Fruit fly (Drosophila melanogaster) whole organism, embryonic: ENCODE data around the gene eIF4E6.

Experiments used
- ATbp ChIP-seq: fragments of 200-800 bp; sonication (Bioruptor generic); optimal IDR thresholded peaks from 2 replicates; lab custom pipeline; 2017; ENCODE audit warnings: missing biosample characterization, mild to moderate bottlenecking, missing genetic modification characterization, missing genetic modification reagents
- Ada2b ChIP-seq: fragments of 200-800 bp; sonication (Bioruptor generic); IDR thresholded peaks from 2 replicates; pipeline ENCODE4 v1.3.6; 2022; ENCODE audit warnings: missing biosample characterization, missing genetic modification characterization
- BEAF-32 ChIP-seq: fragments of 200-800 bp; sonication (Bioruptor generic); optimal IDR thresholded peaks from 3 replicates; lab custom pipeline; 2017; ENCODE audit warnings: missing biosample characterization, missing genetic modification characterization, mild to moderate bottlenecking, moderate library complexity, missing genetic modification reagents
- CG12155 ChIP-seq: fragments of 200-800 bp; sonication (Bioruptor generic); optimal IDR thresholded peaks from 3 replicates; lab custom pipeline; 2016; ENCODE audit warnings: missing biosample characterization, missing genetic modification characterization
- CG12391 ChIP-seq: fragments of 200-800 bp; sonication (Bioruptor generic); optimal IDR thresholded peaks from 3 replicates; lab custom pipeline; 2018; ENCODE audit warnings: missing biosample characterization, mild to moderate bottlenecking, missing genetic modification characterization, moderate library complexity
- CG12769 ChIP-seq: fragments of 200-800 bp; sonication (Bioruptor generic); optimal IDR thresholded peaks from 2 replicates; lab custom pipeline; 2019; ENCODE audit warnings: missing biosample characterization, mild to moderate bottlenecking, missing genetic modification characterization, moderate library complexity
- CG14050 ChIP-seq: fragments of 200-800 bp; sonication (Bioruptor generic); IDR thresholded peaks from 3 replicates; pipeline ENCODE4 v1.3.6; 2022; ENCODE audit warnings: missing biosample characterization, missing genetic modification characterization
- CG15514 ChIP-seq: fragments of 200-800 bp; sonication (Bioruptor generic); optimal IDR thresholded peaks from 3 replicates; lab custom pipeline; 2017; ENCODE audit warnings: missing biosample characterization, missing genetic modification characterization, mild to moderate bottlenecking, moderate library complexity, missing genetic modification reagents
- CG17802 ChIP-seq: fragments of 200-800 bp; sonication (Bioruptor generic); optimal IDR thresholded peaks from 2 replicates; lab custom pipeline; 2018; ENCODE audit warnings: missing biosample characterization, mild to moderate bottlenecking, missing genetic modification characterization, moderate library complexity
- CG18599 ChIP-seq: fragments of 200-800 bp; sonication (Bioruptor generic); optimal IDR thresholded peaks from 3 replicates; lab custom pipeline; 2017; ENCODE audit warnings: missing biosample characterization, missing genetic modification characterization, mild to moderate bottlenecking, moderate library complexity, missing genetic modification reagents
- CG18619 ChIP-seq: fragments of 200-800 bp; sonication (Bioruptor generic); optimal IDR thresholded peaks from 3 replicates; lab custom pipeline; 2017; ENCODE audit warnings: missing biosample characterization, mild to moderate bottlenecking, missing genetic modification characterization
- CG32532 ChIP-seq: fragments of 200-800 bp; sonication (Bioruptor generic); IDR thresholded peaks from 2 replicates; pipeline ENCODE4 v1.3.6; 2022; ENCODE audit warnings: missing biosample characterization, missing genetic modification characterization
- CG34376 ChIP-seq: fragments of 200-800 bp; sonication (Bioruptor generic); optimal IDR thresholded peaks from 2 replicates; lab custom pipeline; 2018; ENCODE audit warnings: missing biosample characterization, mild to moderate bottlenecking, missing genetic modification characterization
- CG34422 ChIP-seq: fragments of 200-800 bp; sonication (Bioruptor generic); IDR thresholded peaks from 3 replicates; pipeline ENCODE4 v1.3.6; 2022; ENCODE audit warnings: missing biosample characterization, missing genetic modification characterization
- CG3726 ChIP-seq: fragments of 200-800 bp; sonication (Bioruptor generic); IDR thresholded peaks from 3 replicates; pipeline ENCODE4, ENCODE4 v1.3.6; 2022; ENCODE audit warnings: missing biosample characterization, missing genetic modification characterization
- CG3995 ChIP-seq: fragments of 200-800 bp; sonication (Bioruptor generic); optimal IDR thresholded peaks from 3 replicates; lab custom pipeline; 2016; ENCODE audit warnings: missing biosample characterization, missing genetic modification characterization
- CG4707 ChIP-seq: fragments of 200-800 bp; sonication (Bioruptor generic); optimal IDR thresholded peaks from 2 replicates; lab custom pipeline; 2018; ENCODE audit warnings: missing biosample characterization, mild to moderate bottlenecking, missing genetic modification characterization, moderate library complexity
- CG4730 ChIP-seq: fragments of 200-800 bp; sonication (Bioruptor generic); IDR thresholded peaks from 2 replicates; pipeline ENCODE4 v1.3.6; 2022; ENCODE audit warnings: missing biosample characterization, missing genetic modification characterization
- CG4854 ChIP-seq: fragments of 200-800 bp; sonication (Bioruptor generic); optimal IDR thresholded peaks from 2 replicates; lab custom pipeline; 2016; ENCODE audit warnings: missing biosample characterization, missing genetic modification characterization, inconsistent platforms
- CG6813 ChIP-seq: fragments of 200-800 bp; sonication (Bioruptor generic); optimal IDR thresholded peaks from 2 replicates; lab custom pipeline; 2017; ENCODE audit warnings: missing biosample characterization, missing genetic modification characterization, mild to moderate bottlenecking, moderate library complexity, missing genetic modification reagents
- CG8290 ChIP-seq, 3 experiments: fragments of 200-800 bp; sonication (Bioruptor generic); optimal IDR thresholded peaks; 2 replicates each; lab custom pipeline; 2016 to 2019; ENCODE audit warnings: missing biosample characterization in 3 of 3, missing genetic modification characterization in 3 of 3, mild to moderate bottlenecking in 2 of 3, moderate library complexity in 1 of 3
- CHES-1-like ChIP-seq: fragments of 200-800 bp; sonication (Bioruptor generic); optimal IDR thresholded peaks from 2 replicates; lab custom pipeline; 2016; ENCODE audit warnings: missing biosample characterization, missing genetic modification characterization
- CrebB ChIP-seq: fragments of 200-800 bp; sonication (Bioruptor generic); optimal IDR thresholded peaks from 3 replicates; lab custom pipeline; 2018; ENCODE audit warnings: missing biosample characterization, mild to moderate bottlenecking, missing genetic modification characterization
- Dfd ChIP-seq, 2 experiments: fragments of >200 bp; optimal IDR thresholded peaks; 2 replicates each; lab custom pipeline; 2017; ENCODE audit warnings: missing biosample characterization in 2 of 2, missing genetic modification characterization in 2 of 2
- E2f2 ChIP-seq: fragments of 200-800 bp; sonication (Bioruptor generic); IDR thresholded peaks from 2 replicates; pipeline ENCODE4 v1.3.6; 2022; ENCODE audit warnings: missing biosample characterization, missing genetic modification characterization
- HmgZ ChIP-seq: fragments of 200-800 bp; sonication (Bioruptor generic); optimal IDR thresholded peaks from 2 replicates; lab custom pipeline; 2018; ENCODE audit warnings: missing biosample characterization, mild to moderate bottlenecking, missing genetic modification characterization
- Hr39 ChIP-seq: fragments of >200 bp; optimal IDR thresholded peaks from 2 replicates; lab custom pipeline; 2017
- aop ChIP-seq: fragments of 200-800 bp; sonication (Bioruptor generic); IDR thresholded peaks from 2 replicates; pipeline ENCODE4 v1.3.6; 2022; ENCODE audit warnings: missing biosample characterization, missing genetic modification characterization
- dati ChIP-seq: fragments of 200-800 bp; sonication (Bioruptor generic); IDR thresholded peaks from 2 replicates; pipeline ENCODE4 v1.3.6; 2022; ENCODE audit warnings: missing biosample characterization, missing genetic modification characterization
- ftz-f1 ChIP-seq: fragments of 200-800 bp; sonication (Bioruptor generic); optimal IDR thresholded peaks from 2 replicates; lab custom pipeline; 2016; ENCODE audit warnings: missing biosample characterization, missing genetic modification characterization
- fu2 ChIP-seq: fragments of 200-800 bp; sonication (Bioruptor generic); optimal IDR thresholded peaks from 2 replicates; lab custom pipeline; 2016; ENCODE audit warnings: missing biosample characterization, missing genetic modification characterization
- gsb-n ChIP-seq: fragments of 200-800 bp; sonication (Bioruptor generic); optimal IDR thresholded peaks from 3 replicates; lab custom pipeline; 2018; ENCODE audit warnings: missing biosample characterization, mild to moderate bottlenecking, missing genetic modification characterization
- hb ChIP-seq: fragments of 200-800 bp; sonication (Bioruptor generic); IDR thresholded peaks from 3 replicates; pipeline ENCODE4 v1.3.6; 2022; ENCODE audit warnings: missing biosample characterization, missing genetic modification characterization; ENCODE audit not compliant: partially characterized antibody
- hth ChIP-seq: fragments of >200 bp; optimal IDR thresholded peaks from 2 replicates; lab custom pipeline; 2017; ENCODE audit warnings: inconsistent platforms
- ind ChIP-seq: fragments of 200-800 bp; sonication (Bioruptor generic); optimal IDR thresholded peaks from 3 replicates; lab custom pipeline; 2016; ENCODE audit warnings: missing biosample characterization, missing genetic modification characterization
- insv ChIP-seq, 2 experiments: fragments of 200-800 bp; sonication (Bioruptor generic); optimal IDR thresholded peaks; 3 replicates each; lab custom pipeline; 2016 to 2018; ENCODE audit warnings: missing biosample characterization in 2 of 2, missing genetic modification characterization in 2 of 2
- kay ChIP-seq: fragments of 200-800 bp; sonication (Bioruptor generic); optimal IDR thresholded peaks from 2 replicates; lab custom pipeline; 2016; ENCODE audit warnings: missing biosample characterization, missing genetic modification characterization
- knrl ChIP-seq: fragments of 200-800 bp; sonication (Bioruptor generic); IDR thresholded peaks from 3 replicates; pipeline ENCODE4 v1.3.6; 2022; ENCODE audit warnings: missing biosample characterization, missing genetic modification characterization; ENCODE audit not compliant: partially characterized antibody
- lab ChIP-seq: fragments of 200-800 bp; sonication (Bioruptor generic); optimal IDR thresholded peaks from 3 replicates; lab custom pipeline; 2017; ENCODE audit warnings: missing biosample characterization, missing genetic modification characterization, mild to moderate bottlenecking, moderate library complexity, missing genetic modification reagents
- lbe ChIP-seq: fragments of 200-800 bp; sonication (Bioruptor generic); optimal IDR thresholded peaks from 2 replicates; lab custom pipeline; 2016; ENCODE audit warnings: missing biosample characterization, mild to moderate bottlenecking, missing genetic modification characterization
- nmo ChIP-seq: fragments of 200-800 bp; sonication (Bioruptor generic); optimal IDR thresholded peaks from 2 replicates; lab custom pipeline; 2018; ENCODE audit warnings: missing biosample characterization, mild to moderate bottlenecking, missing genetic modification characterization, moderate library complexity
- nom ChIP-seq: fragments of 200-800 bp; sonication (Bioruptor generic); optimal IDR thresholded peaks from 2 replicates; lab custom pipeline; 2017; ENCODE audit warnings: missing biosample characterization, missing genetic modification characterization, mild to moderate bottlenecking, moderate library complexity, missing genetic modification reagents
- phol ChIP-seq: fragments of 200-800 bp; sonication (Bioruptor generic); optimal IDR thresholded peaks from 3 replicates; lab custom pipeline; 2018; ENCODE audit warnings: missing biosample characterization, mild to moderate bottlenecking, missing genetic modification characterization, moderate library complexity
- shn ChIP-seq: fragments of 200-800 bp; sonication (Bioruptor generic); optimal IDR thresholded peaks from 3 replicates; lab custom pipeline; 2016; ENCODE audit warnings: missing biosample characterization, missing genetic modification characterization
- sqz ChIP-seq: fragments of 200-800 bp; sonication (Bioruptor generic); optimal IDR thresholded peaks from 3 replicates; lab custom pipeline; 2018; ENCODE audit warnings: missing biosample characterization, mild to moderate bottlenecking, missing genetic modification characterization
- ssp ChIP-seq: fragments of 200-800 bp; sonication (Bioruptor generic); IDR thresholded peaks from 2 replicates; pipeline ENCODE4 v1.3.6; 2022; ENCODE audit warnings: missing biosample characterization, missing genetic modification characterization
- stwl ChIP-seq: fragments of 200-800 bp; sonication (Bioruptor generic); optimal IDR thresholded peaks from 3 replicates; lab custom pipeline; 2018; ENCODE audit warnings: missing biosample characterization, mild to moderate bottlenecking, missing genetic modification characterization, moderate library complexity
- tll ChIP-seq, 2 experiments: fragments of 200-800 bp in 1 of 2; fragments of >200 bp in 1 of 2; sonication (Bioruptor generic) in 1 of 2; optimal IDR thresholded peaks; 2 replicates each; lab custom pipeline; 2017 to 2019; ENCODE audit warnings: missing biosample characterization in 2 of 2, missing genetic modification characterization in 2 of 2, mild to moderate bottlenecking in 1 of 2, moderate library complexity in 1 of 2
- unc-4 ChIP-seq: fragments of 200-800 bp; sonication (Bioruptor generic); IDR thresholded peaks from 2 replicates; pipeline ENCODE4 v1.3.6; 2022; ENCODE audit warnings: missing biosample characterization, missing genetic modification characterization; ENCODE audit not compliant: partially characterized antibody
- wor ChIP-seq: fragments of 200-800 bp; sonication (Bioruptor generic); IDR thresholded peaks from 2 replicates; pipeline ENCODE4 v1.3.6; 2022; ENCODE audit warnings: missing biosample characterization, missing genetic modification characterization

The eIF4E6 gene

DNA sequence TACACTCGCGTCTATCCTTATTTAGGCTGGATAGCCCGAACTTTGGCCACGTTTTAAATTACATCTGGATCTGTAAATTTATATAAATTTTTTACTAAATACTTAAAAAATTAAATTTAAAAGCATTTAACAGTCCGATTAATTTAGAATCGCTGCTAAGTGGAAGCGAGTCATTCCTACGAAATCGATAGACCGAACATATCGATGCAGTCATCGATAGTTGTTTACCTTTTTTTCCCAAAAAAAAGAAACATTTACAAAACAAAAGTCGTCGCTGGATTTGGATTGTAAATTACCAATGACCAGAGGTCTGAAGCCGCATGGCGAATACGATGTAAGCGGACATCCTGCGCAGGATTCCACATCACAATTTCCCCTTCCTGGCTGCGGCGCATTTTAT lies 28.7 kb upstream of the eIF4E6 start, which contains the start of gene Sirt7 (continued):
- no peak for TF ChIP-seq insv (GFP tag; optimal IDR thresholded peaks at IDR 0.05; lab: Kevin White, UChicago)
- TF ChIP-seq CG12155 (GFP tag; lab: Kevin White, UChicago) = peak; percentile 5
- no peak for TF ChIP-seq CrebB (tag; lab: Kevin White, UChicago)
- no peak for TF ChIP-seq CG17802 (tag; lab: Kevin White, UChicago)
- no peak for TF ChIP-seq hth (lab: Kevin White, UChicago)
- no peak for TF ChIP-seq CG3995
- TF ChIP-seq unc-4 (GFP tag; lab: Robert Waterston, UW) = peak; percentile 96
- no peak for TF ChIP-seq shn (GFP tag; lab: Kevin White, UChicago)
- TF ChIP-seq knrl (GFP tag; lab: Robert Waterston, UW) = peak; percentile 94
- peak; percentile 84 for TF ChIP-seq ssp
- peak; percentile 86 for TF ChIP-seq BEAF-32 (GFP tag; lab: Kevin White, UChicago)
- no peak for TF ChIP-seq CG6813 (GFP tag; lab: Kevin White, UChicago)
- no peak for TF ChIP-seq CG14050
- no peak for TF ChIP-seq kay (GFP tag; lab: Kevin White, UChicago)
- TF ChIP-seq hb (GFP tag; lab: Robert Waterston, UW) = peak; percentile 86
- TF ChIP-seq sqz (GFP tag; lab: Kevin White, UChicago) = no peak
- TF ChIP-seq CHES-1-like (GFP tag; lab: Kevin White, UChicago) = peak; percentile 5
- TF ChIP-seq CG4707 (GFP tag; lab: Kevin White, UChicago) = no peak
- no peak for TF ChIP-seq lab (GFP tag; lab: Kevin White, UChicago)
- no peak for TF ChIP-seq aop (GFP tag; lab: Robert Waterston, UW)
- no peak for TF ChIP-seq ATbp
- no peak for TF ChIP-seq CG4854 (GFP tag; lab: Kevin White, UChicago)
- TF ChIP-seq lbe (GFP tag; lab: Kevin White, UChicago) = peak; percentile 49
- TF ChIP-seq dati = no peak
- no peak for TF ChIP-seq fu2 (GFP tag; lab: Kevin White, UChicago)
- peak; percentile 64; the same call in 1 of the 3 replicates for TF ChIP-seq CG34422 (GFP tag; lab: Robert Waterston, UW)
- TF ChIP-seq ind (GFP tag; lab: Kevin White, UChicago) = no peak
- no peak for TF ChIP-seq CG8290 (GFP tag; optimal IDR thresholded peaks at IDR 0.05; lab: Kevin White, UChicago)
- no peak for TF ChIP-seq CG8290 (tag; optimal IDR thresholded peaks at IDR 0.05; lab: Kevin White, UChicago)
- no peak for TF ChIP-seq CG4730
- no peak for TF ChIP-seq CG18619 (GFP tag; lab: Kevin White, UChicago)
- TF ChIP-seq Dfd (GFP tag; optimal IDR thresholded peaks at IDR 0.05; lab: Kevin White, UChicago) = no peak
- peak; percentile 21 for TF ChIP-seq CG15514 (GFP tag; lab: Kevin White, UChicago)
- TF ChIP-seq CG32532 = no peak
- TF ChIP-seq nom (GFP tag; lab: Kevin White, UChicago) = peak; percentile 72
- TF ChIP-seq HmgZ (tag; lab: Kevin White, UChicago) = no peak
- peak; percentile 29 for TF ChIP-seq nmo (GFP tag; lab: Kevin White, UChicago)
- TF ChIP-seq CG12391 (tag; lab: Kevin White, UChicago) = no peak
- peak; percentile 30; the same call in 1 of the 2 replicates for TF ChIP-seq E2f2
- no peak for TF ChIP-seq CG18599 (GFP tag; lab: Kevin White, UChicago)
- TF ChIP-seq Ada2b = no peak
- no peak for TF ChIP-seq Hr39 (lab: Kevin White, UChicago)
- peak; percentile 71 for TF ChIP-seq stwl (tag; lab: Kevin White, UChicago)
- TF ChIP-seq tll (GFP tag; optimal IDR thresholded peaks at IDR 0.05; lab: Kevin White, UChicago) = no peak
- no peak for TF ChIP-seq CG3726
- no peak for TF ChIP-seq CG12769 (tag; lab: Kevin White, UChicago)
- no peak for TF ChIP-seq gsb-n (tag; lab: Kevin White, UChicago)
- TF ChIP-seq phol (tag; lab: Kevin White, UChicago) = peak; percentile 13
- TF ChIP-seq CG34376 (GFP tag; lab: Kevin White, UChicago) = no peak
- TF ChIP-seq wor (GFP tag; lab: Robert Waterston, UW) = no peak
- no peak for TF ChIP-seq ftz-f1
